Worm (Caenorhabditis elegans) whole organism, L3 larva: Measurements from ENCODE around the gene dyci-1.

Experiments used
- R02D3.7 ChIP-seq: fragments of 150-350 bp; optimal IDR thresholded peaks from 2 replicates; lab custom pipeline; 2014; ENCODE audit warnings: missing biosample characterization, missing genetic modification characterization
- ama-1 ChIP-seq: fragments of 150-350 bp; optimal IDR thresholded peaks from 2 replicates; lab custom pipeline; 2018
- ceh-82 ChIP-seq: fragments of 150-350 bp; optimal IDR thresholded peaks from 2 replicates; lab custom pipeline; 2014; ENCODE audit warnings: missing biosample characterization, missing genetic modification characterization
- fkh-10 ChIP-seq: sonication (generic microtip); optimal IDR thresholded peaks from 2 replicates; lab custom pipeline; 2017; ENCODE audit warnings: missing biosample characterization, missing genetic modification reagents, missing genetic modification characterization
- lin-39 ChIP-seq: fragments of 150-350 bp; optimal IDR thresholded peaks from 2 replicates; lab custom pipeline; 2018; ENCODE audit warnings: missing biosample characterization, missing genetic modification reagents, missing genetic modification characterization
- nfya-1 ChIP-seq: sonication (generic microtip); optimal IDR thresholded peaks from 2 replicates; lab custom pipeline; 2017; ENCODE audit warnings: missing genetic modification characterization, mild to moderate bottlenecking, missing compliant biosample characterization, antibody characterized with exemption, moderate library complexity; ENCODE audit not compliant: insufficient read depth
- nhr-11 ChIP-seq: fragments of 150-350 bp; optimal IDR thresholded peaks from 2 replicates; lab custom pipeline; 2014; ENCODE audit warnings: missing biosample characterization, missing genetic modification characterization
- nhr-28 ChIP-seq: fragments of 150-350 bp; optimal IDR thresholded peaks from 2 replicates; lab custom pipeline; 2014; ENCODE audit warnings: missing biosample characterization, missing genetic modification characterization
- pqm-1 ChIP-seq: fragments of 150-350 bp; optimal IDR thresholded peaks from 2 replicates; lab custom pipeline; 2017; ENCODE audit warnings: missing biosample characterization, missing genetic modification characterization, inconsistent platforms
- skn-1 ChIP-seq: fragments of 150-350 bp; optimal IDR thresholded peaks from 2 replicates; lab custom pipeline; 2014; ENCODE audit warnings: missing biosample characterization, missing genetic modification characterization

- TF ChIP-seq skn-1 (tag; lab: Kevin White, UChicago) (no peak), nfya-1 (tag; lab: Kevin White, UChicago) (no peak), lin-39 (tag; lab: Kevin White, UChicago) (no peak), ama-1 (lab: Kevin White, UChicago) (no peak), pqm-1 (tag; lab: Kevin White, UChicago) (no peak), nhr-28 (tag; lab: Kevin White, UChicago) (no peak), nhr-11 (tag; lab: Kevin White, UChicago) (no peak), R02D3.7 (tag; lab: Kevin White, UChicago) (no peak), ceh-82 (tag; lab: Kevin White, UChicago) (no peak), fkh-10 (no peak)
These were observed 28.1 kb downstream of the dyci-1 start, which contains the start of gene usp-4 for ce11 chrIV:6757011-6757410.
